Worm (Caenorhabditis elegans): ENCODE results near the gene pck-1.

pck-1 gene

DNA sequence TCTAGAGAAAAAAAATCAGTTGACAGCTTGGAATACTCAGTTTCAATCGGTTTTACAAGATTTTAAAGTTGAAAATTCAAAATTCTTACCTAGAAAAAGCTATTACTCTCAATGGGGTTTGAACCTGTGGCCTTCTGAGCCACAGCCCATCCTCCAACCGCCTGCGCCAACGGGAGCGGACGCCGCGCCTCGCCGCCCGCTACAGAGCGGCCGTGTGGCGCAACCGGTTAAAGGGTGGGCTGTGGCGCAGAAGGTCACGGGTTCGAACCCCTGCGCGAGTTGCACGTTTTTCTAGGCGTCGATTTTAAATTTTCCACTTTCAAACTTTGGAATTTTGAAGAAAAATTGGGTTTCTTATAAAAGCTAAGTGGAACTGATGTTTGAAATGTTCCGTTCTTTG is 17.7 kb downstream of the pck-1 start:
- TF ChIP-seq F37B4.10 (GFP tag; IDR thresholded peaks at IDR 0.05) (0 out of 2 replicates have a peak, but pooled peaks have one; percentile 12), ceh-79 (tag; optimal IDR thresholded peaks at IDR 0.05) (no peak), ceh-27 (GFP tag; optimal IDR thresholded peaks at IDR 0.05) (no peak), lin-40 (tag; optimal IDR thresholded peaks at IDR 0.05) (no peak), D2030.7 (GFP tag; IDR thresholded peaks at IDR 0.05) (0 out of 2 replicates have a peak, but pooled peaks have one; percentile 20), attf-6 (GFP tag; IDR thresholded peaks at IDR 0.05) (no peak), ceh-100 (GFP tag; IDR thresholded peaks at IDR 0.05) (no peak), ztf-25 (GFP tag; IDR thresholded peaks at IDR 0.05) (0 out of 2 replicates have a peak, but pooled peaks have one; percentile 64), ceh-91 (GFP tag; IDR thresholded peaks at IDR 0.05) (no peak), egrh-3 (GFP tag; IDR thresholded peaks at IDR 0.05) (peak; percentile 89), let-607 (tag; optimal IDR thresholded peaks at IDR 0.05) (no peak), aptf-3 (GFP tag; IDR thresholded peaks at IDR 0.05) (no peak), mcd-1 (GFP tag; IDR thresholded peaks at IDR 0.05) (0 out of 2 replicates have a peak, but pooled peaks have one; percentile 16), zfh-2 (GFP tag; conservative IDR thresholded peaks at IDR 0.05) (peak; percentile 91)

DNA sequence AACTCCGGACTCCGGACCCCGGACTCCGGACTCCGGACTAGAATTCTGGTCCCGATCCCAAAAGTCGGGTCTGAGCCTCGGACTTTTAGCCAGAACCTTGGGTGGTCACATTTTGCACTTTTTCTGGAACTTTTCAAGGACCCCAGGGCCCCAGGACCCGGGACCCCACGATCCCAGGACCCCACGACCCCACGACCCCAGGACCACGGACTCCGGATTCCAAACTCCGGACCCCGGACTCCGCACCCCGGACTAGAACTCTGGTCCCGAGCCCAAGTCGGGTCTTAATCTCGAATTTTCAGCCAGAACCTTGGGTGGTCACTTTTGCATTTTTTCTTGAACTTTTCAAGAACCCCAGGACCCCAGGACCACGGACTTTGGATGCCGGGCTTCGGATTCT is 23.3 kb downstream of the pck-1 start:
- TF ChIP-seq B0019.2 (GFP tag; conservative IDR thresholded peaks at IDR 0.05): no peak
- TF ChIP-seq zfh-2 (GFP tag; conservative IDR thresholded peaks at IDR 0.05): peak; percentile 91
- no peak for TF ChIP-seq bed-2 (GFP tag; IDR thresholded peaks at IDR 0.05)
- no peak for TF ChIP-seq F33H1.4 (GFP tag; IDR thresholded peaks at IDR 0.05)
- TF ChIP-seq egrh-3 (GFP tag; IDR thresholded peaks at IDR 0.05): peak; percentile 90; the same call in 1 of the 2 replicates
- 0 out of 2 replicates have a peak, but pooled peaks have one; percentile 89 for TF ChIP-seq F37B4.10 (GFP tag; IDR thresholded peaks at IDR 0.05)
- TF ChIP-seq rcor-1 (GFP tag; IDR thresholded peaks at IDR 0.05): no peak

DNA sequence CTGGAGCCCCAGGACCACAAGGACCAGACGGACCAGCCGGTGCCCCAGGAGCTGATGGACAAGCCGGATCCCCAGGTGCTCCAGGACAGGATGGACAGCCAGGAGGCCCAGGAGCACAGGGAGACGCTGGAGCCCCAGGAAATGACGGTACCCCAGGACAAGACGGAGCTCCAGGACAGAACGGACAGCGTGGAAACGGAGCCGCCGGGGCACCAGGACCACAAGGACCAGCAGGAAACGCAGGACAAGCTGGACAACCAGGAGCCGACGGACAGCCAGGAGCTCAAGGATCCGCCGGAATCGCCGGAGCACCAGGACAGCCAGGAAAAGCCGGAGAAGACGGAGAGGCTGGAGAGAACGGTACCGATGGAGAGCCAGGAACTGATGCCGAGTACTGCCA is 24.6 kb downstream of the pck-1 start:
- TF ChIP-seq egl-44 (GFP tag; IDR thresholded peaks at IDR 0.05): 0 out of 2 replicates have a peak, but pooled peaks have one; percentile 11
- TF ChIP-seq F37B4.10 (GFP tag; IDR thresholded peaks at IDR 0.05): no peak
- TF ChIP-seq bed-1 (GFP tag; IDR thresholded peaks at IDR 0.05): no peak
- TF ChIP-seq F33H1.4 (GFP tag; IDR thresholded peaks at IDR 0.05): no peak
- TF ChIP-seq chd-7 (tag; optimal IDR thresholded peaks at IDR 0.05): no peak
- no peak for TF ChIP-seq nhr-120 (GFP tag; IDR thresholded peaks at IDR 0.05)
- no peak for TF ChIP-seq die-1 (tag; optimal IDR thresholded peaks at IDR 0.05)
- TF ChIP-seq cebp-2 (GFP tag; IDR thresholded peaks at IDR 0.05): 0 out of 2 replicates have a peak, but pooled peaks have one; percentile 30
- TF ChIP-seq akir-1 (GFP tag; optimal IDR thresholded peaks at IDR 0.05): no peak
- peak; percentile 93 for TF ChIP-seq egrh-3 (GFP tag; IDR thresholded peaks at IDR 0.05)
- no peak for TF ChIP-seq ets-4 (GFP tag; optimal IDR thresholded peaks at IDR 0.05)
- no peak for TF ChIP-seq lsl-1 (GFP tag; optimal IDR thresholded peaks at IDR 0.05)
- TF ChIP-seq let-607 (tag; optimal IDR thresholded peaks at IDR 0.05): no peak
- TF ChIP-seq zfh-2 (GFP tag; conservative IDR thresholded peaks at IDR 0.05): peak; percentile 87
- no peak for TF ChIP-seq rec-8 (tag; optimal IDR thresholded peaks at IDR 0.05)
- no peak for TF ChIP-seq nfya-1 (tag; optimal IDR thresholded peaks at IDR 0.05; ENCODE audit: borderline replicate concordance, insufficient read depth)

DNA sequence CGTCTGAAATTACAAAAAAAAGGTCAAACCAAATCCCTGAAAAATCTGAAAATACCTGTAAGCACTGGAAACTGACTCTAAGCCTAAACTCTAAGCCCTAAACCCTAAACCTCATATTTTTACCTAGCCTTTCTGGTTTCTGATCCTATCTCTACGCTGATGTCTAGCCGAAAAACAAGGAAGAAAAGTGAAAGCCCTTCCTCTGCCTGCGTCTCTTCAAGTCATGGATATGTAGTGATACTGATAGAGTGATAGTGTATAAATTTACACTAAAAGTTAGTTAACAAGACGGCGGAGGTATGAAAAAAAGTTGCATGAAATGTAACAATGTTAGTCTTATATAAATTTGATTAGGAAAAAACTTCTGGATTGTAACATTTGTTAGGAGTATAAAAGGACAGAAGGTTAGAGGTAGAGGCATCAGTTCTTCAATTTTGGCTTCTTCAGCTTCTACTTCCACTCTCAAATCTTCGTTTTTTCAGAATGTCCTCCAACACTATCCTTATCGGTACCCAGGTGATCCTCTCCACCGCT is 25.4 kb downstream of the pck-1 start, which contains the start of gene col-88:
Gene col-88, plus strand, starts transcription at position 484 of the 534 bp plus-strand sequence.
- TF ChIP-seq Y53G8AR.9 (GFP tag; conservative IDR thresholded peaks at IDR 0.05): no peak
- TF ChIP-seq lag-1 (GFP tag; IDR thresholded peaks at IDR 0.05): no peak
- no peak for TF ChIP-seq F49E8.2 (tag; optimal IDR thresholded peaks at IDR 0.05; ENCODE audit: insufficient read depth)
- no peak for TF ChIP-seq rec-8 (tag; optimal IDR thresholded peaks at IDR 0.05)
- no peak for TF ChIP-seq sea-2 (GFP tag; IDR thresholded peaks at IDR 0.05)
- no peak for TF ChIP-seq nhr-27 (tag; optimal IDR thresholded peaks at IDR 0.05)
- no peak for TF ChIP-seq athp-1 (tag; optimal IDR thresholded peaks at IDR 0.05)
- TF ChIP-seq chd-7 (tag; optimal IDR thresholded peaks at IDR 0.05): no peak
- no peak for TF ChIP-seq ceh-27 (GFP tag; optimal IDR thresholded peaks at IDR 0.05)
- no peak for TF ChIP-seq somi-1 (GFP tag; optimal IDR thresholded peaks at IDR 0.05)
- no peak for TF ChIP-seq tbx-9 (tag; optimal IDR thresholded peaks at IDR 0.05; ENCODE audit: borderline replicate concordance)
- TF ChIP-seq Y79H2A.3 (GFP tag; conservative IDR thresholded peaks at IDR 0.05): no peak
- TF ChIP-seq cebp-1 (GFP tag; IDR thresholded peaks at IDR 0.05): no peak
- TF ChIP-seq cebp-1 (tag; optimal IDR thresholded peaks at IDR 0.05): no peak
- TF ChIP-seq F39B2.1 (GFP tag; IDR thresholded peaks at IDR 0.05): no peak
- no peak for TF ChIP-seq zim-3 (tag; optimal IDR thresholded peaks at IDR 0.05)
